Fruit fly (Drosophila melanogaster) whole organism, prepupa: Measurements from ENCODE around the gene Obp99d.

Source experiments
- Blimp-1 ChIP-seq: fragments of 200-800 bp; sonication (Bioruptor generic); optimal IDR thresholded peaks from 3 replicates; lab custom pipeline; 2017; ENCODE audit warnings: missing biosample characterization, missing genetic modification characterization, mild to moderate bottlenecking, moderate library complexity, missing genetic modification reagents
- CG10631 ChIP-seq: fragments of 200-800 bp; sonication (Bioruptor generic); optimal IDR thresholded peaks from 2 replicates; lab custom pipeline; 2016; ENCODE audit warnings: missing biosample characterization, missing genetic modification characterization
- CG10669 ChIP-seq: fragments of 200-800 bp; sonication (Bioruptor generic); optimal IDR thresholded peaks from 3 replicates; lab custom pipeline; 2018; ENCODE audit warnings: missing biosample characterization, mild to moderate bottlenecking, missing genetic modification characterization, moderate library complexity
- CG11762 ChIP-seq: fragments of 200-800 bp; sonication (Bioruptor generic); optimal IDR thresholded peaks from 3 replicates; lab custom pipeline; 2016; ENCODE audit warnings: missing biosample characterization, missing genetic modification characterization; ENCODE audit not compliant: insufficient read depth
- CG15336 ChIP-seq: fragments of 200-800 bp; sonication (Bioruptor generic); IDR thresholded peaks from 2 replicates; pipeline ENCODE4 v1.3.6; 2022; ENCODE audit warnings: missing biosample characterization, missing genetic modification characterization
- CG16779 ChIP-seq: fragments of 200-800 bp; sonication (Bioruptor generic); optimal IDR thresholded peaks from 3 replicates; lab custom pipeline; 2017; ENCODE audit warnings: missing biosample characterization, mild to moderate bottlenecking, missing genetic modification characterization
- CG31627 ChIP-seq: fragments of 200-800 bp; sonication (Bioruptor generic); optimal IDR thresholded peaks from 3 replicates; lab custom pipeline; 2016; ENCODE audit warnings: missing biosample characterization, missing genetic modification characterization
- CG34406 ChIP-seq: fragments of 200-800 bp; sonication (Bioruptor generic); optimal IDR thresholded peaks from 3 replicates; lab custom pipeline; 2016; ENCODE audit warnings: missing biosample characterization, missing genetic modification characterization
- CG3919 ChIP-seq: fragments of 200-800 bp; sonication (Bioruptor generic); optimal IDR thresholded peaks from 3 replicates; lab custom pipeline; 2016; ENCODE audit warnings: missing biosample characterization, missing genetic modification characterization
- CG4318 ChIP-seq: fragments of 200-800 bp; sonication (Bioruptor generic); optimal IDR thresholded peaks from 3 replicates; lab custom pipeline; 2017; ENCODE audit warnings: missing biosample characterization, mild to moderate bottlenecking, missing genetic modification characterization
- CG6163 ChIP-seq: fragments of 200-800 bp; sonication (Bioruptor generic); IDR thresholded peaks from 3 replicates; pipeline ENCODE4 v1.3.6; 2022; ENCODE audit warnings: missing biosample characterization, missing genetic modification characterization
- CG6792 ChIP-seq: fragments of 200-800 bp; sonication (Bioruptor generic); optimal IDR thresholded peaks from 3 replicates; lab custom pipeline; 2016; ENCODE audit warnings: missing biosample characterization, missing genetic modification characterization
- CG6808 ChIP-seq: fragments of 200-800 bp; sonication (Bioruptor generic); optimal IDR thresholded peaks from 3 replicates; lab custom pipeline; 2017; ENCODE audit warnings: missing biosample characterization, missing genetic modification characterization, mild to moderate bottlenecking, moderate library complexity, missing genetic modification reagents
- CG8119 ChIP-seq: fragments of 200-800 bp; sonication (Bioruptor generic); IDR thresholded peaks from 3 replicates; pipeline ENCODE4 v1.3.6; 2022; ENCODE audit warnings: missing biosample characterization, missing genetic modification characterization
- CG8319 ChIP-seq: fragments of 200-800 bp; sonication (Bioruptor generic); optimal IDR thresholded peaks from 3 replicates; lab custom pipeline; 2016; ENCODE audit warnings: missing biosample characterization, missing genetic modification characterization
- CG8632 ChIP-seq: fragments of 200-800 bp; sonication (Bioruptor generic); optimal IDR thresholded peaks from 3 replicates; lab custom pipeline; 2016; ENCODE audit warnings: missing biosample characterization, missing genetic modification characterization
- Eip75B ChIP-seq: fragments of 200-800 bp; sonication (Bioruptor generic); optimal IDR thresholded peaks from 3 replicates; lab custom pipeline; 2016; ENCODE audit warnings: missing biosample characterization, missing genetic modification characterization
- Eip78C ChIP-seq: fragments of 200-800 bp; sonication (Bioruptor generic); peaks from one replicate; lab custom pipeline; 2016; ENCODE audit warnings: missing biosample characterization, missing genetic modification characterization
- Eip93F ChIP-seq: fragments of 200-800 bp; sonication (Bioruptor generic); optimal IDR thresholded peaks from 2 replicates; lab custom pipeline; 2016; ENCODE audit warnings: missing biosample characterization, mild to moderate bottlenecking, missing genetic modification characterization
- Ets21C ChIP-seq: fragments of 200-800 bp; sonication (Bioruptor generic); optimal IDR thresholded peaks from 3 replicates; lab custom pipeline; 2016; ENCODE audit warnings: missing biosample characterization, missing genetic modification characterization
- Ets96B ChIP-seq: fragments of 200-800 bp; optimal IDR thresholded peaks from 2 replicates; lab custom pipeline; 2019; ENCODE audit warnings: missing biosample characterization, mild to moderate bottlenecking, missing genetic modification characterization, moderate library complexity
- Hr4 ChIP-seq: fragments of 200-800 bp; sonication (Bioruptor generic); optimal IDR thresholded peaks from 3 replicates; lab custom pipeline; 2016; ENCODE audit warnings: missing biosample characterization, missing genetic modification characterization
- OdsH ChIP-seq: fragments of 200-800 bp; sonication (Bioruptor generic); optimal IDR thresholded peaks from 3 replicates; lab custom pipeline; 2016; ENCODE audit warnings: missing biosample characterization, missing genetic modification characterization
- Smox ChIP-seq: fragments of 200-800 bp; sonication (Bioruptor generic); optimal IDR thresholded peaks from 3 replicates; lab custom pipeline; 2016; ENCODE audit warnings: missing biosample characterization, missing genetic modification characterization
- Sox14 ChIP-seq: fragments of 200-800 bp; sonication (Bioruptor generic); optimal IDR thresholded peaks from 3 replicates; lab custom pipeline; 2016; ENCODE audit warnings: missing biosample characterization, missing genetic modification characterization
- eg ChIP-seq: fragments of 200-800 bp; sonication (Bioruptor generic); IDR thresholded peaks from 3 replicates; pipeline ENCODE4 v1.3.6; 2022; ENCODE audit warnings: missing biosample characterization, missing genetic modification characterization
- fd59A ChIP-seq: fragments of 200-800 bp; sonication (Bioruptor generic); optimal IDR thresholded peaks from 2 replicates; lab custom pipeline; 2017; ENCODE audit warnings: missing biosample characterization, mild to moderate bottlenecking, missing genetic modification characterization, missing genetic modification reagents
- lz ChIP-seq: fragments of 200-800 bp; sonication (Bioruptor generic); optimal IDR thresholded peaks from 3 replicates; lab custom pipeline; 2016; ENCODE audit warnings: missing biosample characterization, missing genetic modification characterization
- net ChIP-seq: fragments of 200-800 bp; sonication (Bioruptor generic); optimal IDR thresholded peaks from 3 replicates; lab custom pipeline; 2016; ENCODE audit warnings: missing biosample characterization, missing genetic modification characterization
- salr ChIP-seq, 2 experiments: fragments of 200-800 bp; sonication (Bioruptor generic); optimal IDR thresholded peaks; 3 replicates each; lab custom pipeline; 2016 to 2018; ENCODE audit warnings: missing biosample characterization in 2 of 2, missing genetic modification characterization in 2 of 2, mild to moderate bottlenecking in 1 of 2
- spab ChIP-seq: fragments of 200-800 bp; sonication (Bioruptor generic); optimal IDR thresholded peaks from 2 replicates; lab custom pipeline; 2017; ENCODE audit warnings: missing biosample characterization, mild to moderate bottlenecking, missing genetic modification characterization, missing genetic modification reagents
- ss ChIP-seq, 2 experiments: fragments of 200-800 bp; sonication (Bioruptor generic); optimal IDR thresholded peaks; 2 replicates in 1 of 2; 3 replicates in 1 of 2; lab custom pipeline; 2017 to 2018; ENCODE audit warnings: mild to moderate bottlenecking in 2 of 2, missing biosample characterization in 2 of 2, missing genetic modification characterization in 2 of 2, moderate library complexity in 1 of 2
- svp ChIP-seq: fragments of 200-800 bp; sonication (Bioruptor generic); peaks from one replicate; lab custom pipeline; 2016; ENCODE audit warnings: missing biosample characterization, missing genetic modification characterization
- topi ChIP-seq: fragments of 200-800 bp; sonication (Bioruptor generic); optimal IDR thresholded peaks from 3 replicates; lab custom pipeline; 2016; ENCODE audit warnings: missing biosample characterization, missing genetic modification characterization
- vri ChIP-seq: fragments of 200-800 bp; sonication (Bioruptor generic); optimal IDR thresholded peaks from 3 replicates; lab custom pipeline; 2016; ENCODE audit warnings: missing biosample characterization, mild to moderate bottlenecking, missing genetic modification characterization

Obp99d gene

dm6 chr3R:29708322-29708721, 6.0 kb upstream of the Obp99d start:
- TF ChIP-seq Ets96B (tag; lab: Kevin White, UChicago) (no peak), Sox14 (GFP tag; lab: Kevin White, UChicago) (peak; percentile 55), svp (GFP tag; lab: Kevin White, UChicago) (peak; percentile 4)

DNA sequence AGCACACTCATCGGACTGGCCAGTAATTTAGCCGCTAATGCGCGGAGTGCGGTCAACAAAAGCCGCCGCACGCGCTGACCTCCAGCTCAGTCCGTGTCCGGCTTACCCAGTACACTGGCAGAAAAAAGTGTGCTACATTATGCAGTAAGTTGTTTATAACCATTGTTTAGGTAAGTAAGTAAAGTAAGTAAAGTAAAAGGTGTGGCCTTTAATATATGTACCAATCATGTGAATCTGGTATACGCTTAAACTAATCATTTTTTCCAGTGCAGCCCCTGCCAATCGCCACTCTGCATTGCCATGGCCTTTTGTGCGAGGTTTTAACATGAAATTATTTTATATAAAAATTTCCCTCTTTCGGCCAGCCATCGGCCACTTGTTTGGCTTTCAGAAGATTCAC, 2.9 kb upstream of the Obp99d start:
- no peak for TF ChIP-seq ss (GFP tag; optimal IDR thresholded peaks at IDR 0.05; lab: Kevin White, UChicago)
- no peak for TF ChIP-seq CG6792 (GFP tag; lab: Kevin White, UChicago)
- no peak for TF ChIP-seq Sox14 (GFP tag; lab: Kevin White, UChicago)
- TF ChIP-seq spab = no peak
- TF ChIP-seq Eip78C (GFP tag; lab: Kevin White, UChicago) = peak; percentile 13
- TF ChIP-seq Eip75B (GFP tag; lab: Kevin White, UChicago) = no peak
- TF ChIP-seq CG16779 (tag; lab: Kevin White, UChicago) = no peak

dm6 chr3R:29715277-29715676, 972 bp downstream of the Obp99d start, which contains the start of gene Dup99B:
Gene Dup99B (minus strand): TSS chr3R:29715377.
- TF ChIP-seq Eip78C (GFP tag; lab: Kevin White, UChicago) (no peak), CG8632 (GFP tag; lab: Kevin White, UChicago) (no peak), eg (GFP tag; lab: Robert Waterston, UW) (no peak), net (GFP tag; lab: Kevin White, UChicago) (no peak), CG15336 (no peak), CG6163 (GFP tag; lab: Robert Waterston, UW) (no peak), CG31627 (GFP tag; lab: Kevin White, UChicago) (no peak), vri (GFP tag; lab: Kevin White, UChicago) (no peak), CG11762 (GFP tag; lab: Kevin White, UChicago) (no peak), Ets21C (GFP tag; lab: Kevin White, UChicago) (no peak)

DNA sequence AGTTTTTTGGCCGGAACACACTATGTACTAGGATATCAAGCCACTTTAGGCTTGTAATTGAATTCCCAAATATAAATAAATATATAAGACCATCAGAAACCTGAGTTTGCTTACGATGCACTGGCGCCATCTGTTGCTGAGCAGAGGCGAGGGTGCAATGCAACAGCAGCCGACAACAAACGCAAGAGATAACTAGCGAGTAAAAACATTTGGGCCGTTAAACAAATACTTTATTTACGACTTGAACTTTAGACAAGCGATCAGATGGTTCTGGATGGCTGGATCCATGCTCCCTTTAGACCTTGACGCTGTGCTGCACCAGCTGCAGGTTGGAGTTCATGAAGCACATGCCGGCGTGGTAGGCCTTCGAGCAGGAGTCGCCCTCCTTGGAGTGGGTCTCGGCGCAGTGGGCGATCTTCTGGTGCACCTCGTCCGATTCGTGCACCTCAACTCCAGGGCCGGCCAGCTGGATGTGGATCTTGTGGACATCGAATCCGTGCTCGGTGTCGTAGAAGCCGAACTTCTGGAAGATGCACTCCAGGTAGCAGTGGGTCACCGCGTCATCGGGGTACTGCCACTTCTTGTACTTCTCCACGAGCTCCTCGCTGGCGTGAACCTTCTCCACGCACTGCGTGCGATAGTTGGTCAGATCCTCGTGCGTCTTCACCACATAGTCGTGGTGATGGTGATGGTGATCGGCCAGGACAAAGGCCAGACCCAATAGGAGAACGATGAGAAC, 1.9 kb downstream of the Obp99d start:
- TF ChIP-seq Eip93F (GFP tag; lab: Kevin White, UChicago) = no peak
- no peak for TF ChIP-seq Blimp-1 (GFP tag; lab: Kevin White, UChicago)
- TF ChIP-seq lz (GFP tag; lab: Kevin White, UChicago) = no peak
- TF ChIP-seq CG4318 = no peak
- no peak for TF ChIP-seq Eip75B (GFP tag; lab: Kevin White, UChicago)
- no peak for TF ChIP-seq fd59A (GFP tag; lab: Kevin White, UChicago)
- peak; percentile 36 for TF ChIP-seq Eip78C (GFP tag; lab: Kevin White, UChicago)
- no peak for TF ChIP-seq Smox (GFP tag; lab: Kevin White, UChicago)
- TF ChIP-seq CG6808 (GFP tag; lab: Kevin White, UChicago) = no peak
- TF ChIP-seq CG34406 (GFP tag; lab: Kevin White, UChicago) = no peak
- TF ChIP-seq CG3919 (GFP tag; lab: Kevin White, UChicago) = peak; percentile 5
- no peak for TF ChIP-seq CG31627 (GFP tag; lab: Kevin White, UChicago)
- TF ChIP-seq CG8119 (GFP tag; lab: Robert Waterston, UW) = no peak
- no peak for TF ChIP-seq CG10631 (GFP tag; lab: Kevin White, UChicago)
- TF ChIP-seq salr (GFP tag; optimal IDR thresholded peaks at IDR 0.05; lab: Kevin White, UChicago) = no peak
- TF ChIP-seq OdsH (GFP tag; lab: Kevin White, UChicago) = peak; percentile 6
- no peak for TF ChIP-seq Sox14 (GFP tag; lab: Kevin White, UChicago)
- no peak for TF ChIP-seq CG8319 (GFP tag; lab: Kevin White, UChicago)
- no peak for TF ChIP-seq CG10669 (GFP tag; lab: Kevin White, UChicago)
- TF ChIP-seq Hr4 = no peak
- no peak for TF ChIP-seq topi (GFP tag; lab: Kevin White, UChicago)
- TF ChIP-seq ss (GFP tag; optimal IDR thresholded peaks at IDR 0.05; lab: Kevin White, UChicago) = no peak
- TF ChIP-seq, all 60 proteins: peak for 3
